Worm (Caenorhabditis elegans) whole organism, L3 larva: ENCODE measurements around the gene sex-1.

Source experiments
- R02D3.7 ChIP-seq: fragments of 150-350 bp; optimal IDR thresholded peaks from 2 replicates; lab custom pipeline; 2014; ENCODE audit warnings: missing biosample characterization, missing genetic modification characterization
- aly-2 ChIP-seq: fragments of 150-350 bp; optimal IDR thresholded peaks from 2 replicates; lab custom pipeline; 2014; ENCODE audit warnings: missing biosample characterization, missing genetic modification characterization
- egl-27 ChIP-seq: sonication (generic microtip); optimal IDR thresholded peaks from 4 replicates; lab custom pipeline; 2017; ENCODE audit warnings: missing biosample characterization, missing genetic modification reagents, missing genetic modification characterization
- elt-3 ChIP-seq, 3 experiments: fragments of 150-350 bp in 1 of 3; sonication (generic microtip) in 2 of 3; optimal IDR thresholded peaks; 2 replicates in 2 of 3; 4 replicates in 1 of 3; lab custom pipeline; 2014 to 2017; ENCODE audit warnings: missing biosample characterization in 3 of 3, missing genetic modification characterization in 3 of 3
- fos-1 ChIP-seq: fragments of 150-350 bp; optimal IDR thresholded peaks from 2 replicates; lab custom pipeline; 2014; ENCODE audit warnings: missing biosample characterization, missing genetic modification characterization
- jun-1 ChIP-seq: fragments of 150-350 bp; optimal IDR thresholded peaks from 2 replicates; lab custom pipeline; 2014; ENCODE audit warnings: missing biosample characterization, missing genetic modification reagents, missing genetic modification characterization
- nhr-25 ChIP-seq: sonication (generic microtip); optimal IDR thresholded peaks from 2 replicates; lab custom pipeline; 2017; ENCODE audit warnings: missing biosample characterization, missing genetic modification characterization
- nhr-28 ChIP-seq: fragments of 150-350 bp; optimal IDR thresholded peaks from 2 replicates; lab custom pipeline; 2014; ENCODE audit warnings: missing biosample characterization, missing genetic modification characterization
- nhr-67 ChIP-seq: fragments of 150-350 bp; optimal IDR thresholded peaks from 2 replicates; lab custom pipeline; 2014; ENCODE audit warnings: missing biosample characterization, missing genetic modification characterization
- pqm-1 ChIP-seq: fragments of 150-350 bp; optimal IDR thresholded peaks from 2 replicates; lab custom pipeline; 2017; ENCODE audit warnings: missing biosample characterization, missing genetic modification characterization, inconsistent platforms
- sea-2 ChIP-seq: fragments of 150-350 bp; sonication (generic microtip); optimal IDR thresholded peaks from 4 replicates; lab custom pipeline; 2014; ENCODE audit warnings: missing biosample characterization, missing genetic modification reagents, missing genetic modification characterization
- unc-39 ChIP-seq: sonication (generic microtip); optimal IDR thresholded peaks from 4 replicates; lab custom pipeline; 2017; ENCODE audit warnings: missing biosample characterization, missing genetic modification characterization
- unc-62 ChIP-seq: fragments of 150-350 bp; sonication (generic microtip); optimal IDR thresholded peaks from 4 replicates; lab custom pipeline; 2014; ENCODE audit warnings: missing biosample characterization, missing genetic modification reagents, missing genetic modification characterization
- zag-1 ChIP-seq: fragments of 150-350 bp; optimal IDR thresholded peaks from 2 replicates; lab custom pipeline; 2014; ENCODE audit warnings: missing biosample characterization, missing genetic modification characterization

DNA sequence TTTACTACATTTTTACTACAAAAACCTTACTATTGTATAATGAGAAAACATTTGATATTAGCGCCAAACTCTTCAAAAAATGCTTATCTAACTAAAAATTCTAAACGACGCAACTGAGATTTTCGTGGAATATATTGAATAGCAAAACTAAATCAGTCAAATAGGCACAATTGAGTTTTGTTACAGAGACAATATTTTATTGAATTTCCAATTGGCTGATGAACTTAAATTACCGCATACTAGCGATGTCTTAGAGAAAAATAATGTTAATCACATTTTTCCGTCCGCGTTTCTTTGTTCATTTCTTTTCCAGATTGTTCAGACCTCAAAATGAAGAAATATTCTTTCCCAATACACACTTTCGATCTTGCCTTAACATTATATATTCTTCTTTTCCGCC is 42.7 kb downstream of the sex-1 start:
- TF ChIP-seq unc-62 (GFP tag; lab: Kevin White, UChicago) (no peak), nhr-28 (tag; lab: Kevin White, UChicago) (no peak), jun-1 (tag; lab: Kevin White, UChicago) (no peak), egl-27 (tag; lab: Kevin White, UChicago) (no peak), elt-3 (tag; optimal IDR thresholded peaks at IDR 0.05; lab: Kevin White, UChicago) (no peak), pqm-1 (no peak), nhr-67 (tag; lab: Kevin White, UChicago) (no peak), zag-1 (tag; lab: Kevin White, UChicago) (no peak), unc-39 (tag; lab: Kevin White, UChicago) (no peak), nhr-25 (tag; lab: Kevin White, UChicago) (no peak), aly-2 (tag; lab: Kevin White, UChicago) (no peak), R02D3.7 (tag; lab: Kevin White, UChicago) (no peak), sea-2 (GFP tag; lab: Kevin White, UChicago) (no peak), fos-1 (tag; lab: Kevin White, UChicago) (no peak)
